Fruit fly (Drosophila melanogaster) whole organism, embryonic: ENCODE results near the gene CG33181.

Source experiments
- ATbp ChIP-seq: fragments of 200-800 bp; sonication (Bioruptor generic); optimal IDR thresholded peaks from 2 replicates; lab custom pipeline; 2017; ENCODE audit warnings: missing biosample characterization, mild to moderate bottlenecking, missing genetic modification characterization, missing genetic modification reagents
- Antp ChIP-seq: fragments of 200-800 bp; sonication (Bioruptor generic); optimal IDR thresholded peaks from 3 replicates; lab custom pipeline; 2016; ENCODE audit warnings: missing biosample characterization, missing genetic modification characterization
- CG10267 ChIP-seq: fragments of 200-800 bp; sonication (Bioruptor generic); optimal IDR thresholded peaks from 2 replicates; lab custom pipeline; 2018; ENCODE audit warnings: missing biosample characterization, mild to moderate bottlenecking, missing genetic modification characterization, moderate library complexity
- CG10959 ChIP-seq: fragments of 200-800 bp; sonication (Bioruptor generic); IDR thresholded peaks from 2 replicates; pipeline ENCODE4 v1.3.6; 2022; ENCODE audit warnings: missing biosample characterization, missing genetic modification characterization
- CG11398 ChIP-seq: fragments of 200-800 bp; sonication (Bioruptor generic); optimal IDR thresholded peaks from 2 replicates; lab custom pipeline; 2016; ENCODE audit warnings: missing biosample characterization, missing genetic modification characterization
- CG11560 ChIP-seq: fragments of 200-800 bp; sonication (Bioruptor generic); IDR thresholded peaks from 3 replicates; pipeline ENCODE4 v1.3.6; 2022; ENCODE audit warnings: missing biosample characterization, missing genetic modification characterization
- CG11695 ChIP-seq: fragments of 200-800 bp; sonication (Bioruptor generic); IDR thresholded peaks from 3 replicates; pipeline ENCODE4 v1.3.6; 2022; ENCODE audit warnings: missing biosample characterization, missing genetic modification characterization
- CG12391 ChIP-seq: fragments of 200-800 bp; sonication (Bioruptor generic); optimal IDR thresholded peaks from 3 replicates; lab custom pipeline; 2018; ENCODE audit warnings: missing biosample characterization, mild to moderate bottlenecking, missing genetic modification characterization, moderate library complexity
- CG13296 ChIP-seq: fragments of 200-800 bp; sonication (Bioruptor generic); optimal IDR thresholded peaks from 3 replicates; lab custom pipeline; 2018; ENCODE audit warnings: missing biosample characterization, mild to moderate bottlenecking, missing genetic modification characterization
- CG13775 ChIP-seq: fragments of 200-800 bp; sonication (Bioruptor generic); optimal IDR thresholded peaks from 3 replicates; lab custom pipeline; 2017; ENCODE audit warnings: missing biosample characterization, mild to moderate bottlenecking, missing genetic modification characterization
- CG13894 ChIP-seq: fragments of 200-800 bp; sonication (Bioruptor generic); optimal IDR thresholded peaks from 3 replicates; lab custom pipeline; 2018; ENCODE audit warnings: missing biosample characterization, mild to moderate bottlenecking, missing genetic modification characterization, moderate library complexity
- CG17328 ChIP-seq: fragments of 200-800 bp; sonication (Bioruptor generic); IDR thresholded peaks from 2 replicates; pipeline ENCODE4 v1.3.6; 2022; ENCODE audit warnings: missing biosample characterization, missing genetic modification characterization
- CG32767 ChIP-seq: fragments of 200-800 bp; sonication (Bioruptor generic); IDR thresholded peaks from 2 replicates; pipeline ENCODE4 v1.3.6; 2022; ENCODE audit warnings: missing biosample characterization, missing genetic modification characterization
- CG3281 ChIP-seq: fragments of 200-800 bp; sonication (Bioruptor generic); optimal IDR thresholded peaks from 3 replicates; lab custom pipeline; 2017; ENCODE audit warnings: missing biosample characterization, mild to moderate bottlenecking, missing genetic modification characterization
- CG34224 ChIP-seq: fragments of 200-800 bp; sonication (Bioruptor generic); IDR thresholded peaks from 3 replicates; pipeline ENCODE4 v1.3.6; 2022; ENCODE audit warnings: missing biosample characterization, missing genetic modification characterization; ENCODE audit not compliant: partially characterized antibody
- CG4617 ChIP-seq: fragments of 200-800 bp; sonication (Bioruptor generic); optimal IDR thresholded peaks from 3 replicates; lab custom pipeline; 2016; ENCODE audit warnings: missing biosample characterization, missing genetic modification characterization, borderline replicate concordance
- CG6272 ChIP-seq: fragments of 200-800 bp; sonication (Bioruptor generic); IDR thresholded peaks from 2 replicates; pipeline ENCODE4 v1.3.6; 2022; ENCODE audit warnings: missing biosample characterization, missing genetic modification characterization
- CG6854 ChIP-seq: fragments of 200-800 bp; sonication (Bioruptor generic); optimal IDR thresholded peaks from 3 replicates; lab custom pipeline; 2017; ENCODE audit warnings: missing biosample characterization, mild to moderate bottlenecking, missing genetic modification characterization
- CG7928 ChIP-seq: fragments of 200-800 bp; sonication (Bioruptor generic); optimal IDR thresholded peaks from 2 replicates; lab custom pipeline; 2017; ENCODE audit warnings: missing biosample characterization, mild to moderate bottlenecking, missing genetic modification characterization
- CG8089 ChIP-seq: fragments of 200-800 bp; sonication (Bioruptor generic); optimal IDR thresholded peaks from 3 replicates; lab custom pipeline; 2016; ENCODE audit warnings: missing biosample characterization, missing genetic modification characterization
- CG9215 ChIP-seq: fragments of 200-800 bp; sonication (Bioruptor generic); IDR thresholded peaks from 2 replicates; pipeline ENCODE4 v1.3.6; 2022; ENCODE audit warnings: missing biosample characterization, missing genetic modification characterization
- CkIIα-i1 ChIP-seq: fragments of 200-800 bp; sonication (Bioruptor generic); IDR thresholded peaks from 2 replicates; pipeline ENCODE4 v1.3.6; 2022; ENCODE audit warnings: missing biosample characterization, missing genetic modification characterization
- D19A ChIP-seq: fragments of 200-800 bp; optimal IDR thresholded peaks from 3 replicates; lab custom pipeline; 2019; ENCODE audit warnings: missing biosample characterization, mild to moderate bottlenecking, missing genetic modification characterization, moderate library complexity
- Dp ChIP-seq: fragments of 200-800 bp; sonication (Bioruptor generic); optimal IDR thresholded peaks from 2 replicates; lab custom pipeline; 2018; ENCODE audit warnings: missing biosample characterization, mild to moderate bottlenecking, missing genetic modification characterization, moderate library complexity
- Elba2 ChIP-seq: fragments of 200-800 bp; sonication (Bioruptor generic); optimal IDR thresholded peaks from 3 replicates; lab custom pipeline; 2016; ENCODE audit warnings: missing biosample characterization, missing genetic modification characterization
- HHEX ChIP-seq: fragments of 200-800 bp; sonication (Bioruptor generic); optimal IDR thresholded peaks from 3 replicates; lab custom pipeline; 2017; ENCODE audit warnings: missing biosample characterization, mild to moderate bottlenecking, missing genetic modification characterization, missing genetic modification reagents
- Lim3 ChIP-seq: fragments of 200-800 bp; sonication (Bioruptor generic); IDR thresholded peaks from 2 replicates; pipeline ENCODE4 v1.3.6; 2022; ENCODE audit warnings: missing biosample characterization, missing genetic modification characterization
- MESR4 ChIP-seq: fragments of 200-800 bp; sonication (Bioruptor generic); optimal IDR thresholded peaks from 2 replicates; lab custom pipeline; 2018; ENCODE audit warnings: missing biosample characterization, mild to moderate bottlenecking, missing genetic modification characterization, moderate library complexity
- NC2β ChIP-seq: fragments of 200-800 bp; sonication (Bioruptor generic); optimal IDR thresholded peaks from 2 replicates; lab custom pipeline; 2016; ENCODE audit warnings: missing biosample characterization, missing genetic modification characterization
- Usf ChIP-seq: fragments of 200-800 bp; sonication (Bioruptor generic); optimal IDR thresholded peaks from 2 replicates; lab custom pipeline; 2017; ENCODE audit warnings: missing genotype, missing biosample characterization, missing genetic modification characterization
- ara ChIP-seq: fragments of 200-800 bp; sonication (Bioruptor generic); IDR thresholded peaks from 2 replicates; pipeline ENCODE4 v1.3.6; 2022; ENCODE audit warnings: missing biosample characterization, missing genetic modification characterization
- ash1 ChIP-seq: fragments of 200-800 bp; sonication (Bioruptor generic); optimal IDR thresholded peaks from 2 replicates; lab custom pipeline; 2018; ENCODE audit warnings: missing biosample characterization, mild to moderate bottlenecking, missing genetic modification characterization
- cad ChIP-seq: fragments of >200 bp; optimal IDR thresholded peaks from 2 replicates; lab custom pipeline; 2017; ENCODE audit warnings: missing biosample characterization, missing genetic modification characterization
- chinmo ChIP-seq: fragments of 200-800 bp; sonication (Bioruptor generic); IDR thresholded peaks from 4 replicates; pipeline ENCODE4 v1.3.6; 2022; ENCODE audit warnings: missing biosample characterization, missing genetic modification characterization; ENCODE audit not compliant: partially characterized antibody
- en ChIP-seq: fragments of 200-800 bp; sonication (Bioruptor generic); optimal IDR thresholded peaks from 2 replicates; lab custom pipeline; 2016; ENCODE audit warnings: missing biosample characterization, missing genetic modification characterization
- fru ChIP-seq: fragments of >200 bp; optimal IDR thresholded peaks from 2 replicates; lab custom pipeline; 2017
- fu2 ChIP-seq: fragments of 200-800 bp; sonication (Bioruptor generic); optimal IDR thresholded peaks from 2 replicates; lab custom pipeline; 2016; ENCODE audit warnings: missing biosample characterization, missing genetic modification characterization
- gsb ChIP-seq: fragments of 200-800 bp; sonication (Bioruptor generic); IDR thresholded peaks from 2 replicates; pipeline ENCODE4 v1.3.6; 2022; ENCODE audit warnings: missing biosample characterization, missing genetic modification characterization
- lov ChIP-seq, 2 experiments: fragments of 200-800 bp in 1 of 2; fragments of >200 bp in 1 of 2; sonication (Bioruptor generic) in 1 of 2; IDR thresholded peaks in 1 of 2; optimal IDR thresholded peaks in 1 of 2; 2 replicates in 1 of 2; 3 replicates in 1 of 2; pipeline versions ENCODE4 v1.3.6 to Lab custom; 2017 to 2022; ENCODE audit warnings: missing biosample characterization in 1 of 2, missing genetic modification characterization in 1 of 2
- mld ChIP-seq: fragments of 200-800 bp; sonication (Bioruptor generic); IDR thresholded peaks from 3 replicates; pipeline ENCODE4 v1.3.6; 2022; ENCODE audit warnings: missing biosample characterization, missing genetic modification characterization; ENCODE audit not compliant: partially characterized antibody
- oc ChIP-seq: fragments of 200-800 bp; sonication (Bioruptor generic); optimal IDR thresholded peaks from 2 replicates; lab custom pipeline; 2018; ENCODE audit warnings: missing biosample characterization, mild to moderate bottlenecking, missing genetic modification characterization, moderate library complexity
- p53 ChIP-seq: fragments of 200-800 bp; sonication (Bioruptor generic); optimal IDR thresholded peaks from 2 replicates; lab custom pipeline; 2016; ENCODE audit warnings: missing biosample characterization, missing genetic modification characterization
- pita ChIP-seq: fragments of 200-800 bp; sonication (Bioruptor generic); optimal IDR thresholded peaks from 2 replicates; lab custom pipeline; 2017; ENCODE audit warnings: missing biosample characterization, mild to moderate bottlenecking, missing genetic modification characterization
- pum ChIP-seq: fragments of 200-800 bp; sonication (Bioruptor generic); optimal IDR thresholded peaks from 2 replicates; lab custom pipeline; 2016; ENCODE audit warnings: missing biosample characterization, missing genetic modification characterization
- run ChIP-seq: fragments of 200-800 bp; sonication (Bioruptor generic); optimal IDR thresholded peaks from 3 replicates; lab custom pipeline; 2018; ENCODE audit warnings: missing biosample characterization, mild to moderate bottlenecking, missing genetic modification characterization
- sens-2 ChIP-seq: fragments of 200-800 bp; sonication (Bioruptor generic); IDR thresholded peaks from 2 replicates; pipeline ENCODE4 v1.3.6; 2022; ENCODE audit warnings: missing biosample characterization, missing genetic modification characterization
- seq ChIP-seq: fragments of 200-800 bp; sonication (Bioruptor generic); IDR thresholded peaks from 2 replicates; pipeline ENCODE4 v1.3.6; 2022; ENCODE audit warnings: missing biosample characterization, missing genetic modification characterization
- tll ChIP-seq, 2 experiments: fragments of 200-800 bp in 1 of 2; fragments of >200 bp in 1 of 2; sonication (Bioruptor generic) in 1 of 2; optimal IDR thresholded peaks; 2 replicates each; lab custom pipeline; 2017 to 2019; ENCODE audit warnings: missing biosample characterization in 2 of 2, missing genetic modification characterization in 2 of 2, mild to moderate bottlenecking in 1 of 2, moderate library complexity in 1 of 2
- toy ChIP-seq: fragments of 200-800 bp; sonication (Bioruptor generic); IDR thresholded peaks from 2 replicates; pipeline ENCODE4 v1.3.6; 2022; ENCODE audit warnings: missing biosample characterization, missing genetic modification characterization
- unpg ChIP-seq: fragments of 200-800 bp; sonication (Bioruptor generic); optimal IDR thresholded peaks from 3 replicates; lab custom pipeline; 2018; ENCODE audit warnings: missing biosample characterization, mild to moderate bottlenecking, missing genetic modification characterization, moderate library complexity
- zfh1 ChIP-seq: fragments of 200-800 bp; sonication (Bioruptor generic); IDR thresholded peaks from 3 replicates; pipeline ENCODE4 v1.3.6; 2022; ENCODE audit warnings: missing biosample characterization, missing genetic modification characterization

Gene CG33181

DNA sequence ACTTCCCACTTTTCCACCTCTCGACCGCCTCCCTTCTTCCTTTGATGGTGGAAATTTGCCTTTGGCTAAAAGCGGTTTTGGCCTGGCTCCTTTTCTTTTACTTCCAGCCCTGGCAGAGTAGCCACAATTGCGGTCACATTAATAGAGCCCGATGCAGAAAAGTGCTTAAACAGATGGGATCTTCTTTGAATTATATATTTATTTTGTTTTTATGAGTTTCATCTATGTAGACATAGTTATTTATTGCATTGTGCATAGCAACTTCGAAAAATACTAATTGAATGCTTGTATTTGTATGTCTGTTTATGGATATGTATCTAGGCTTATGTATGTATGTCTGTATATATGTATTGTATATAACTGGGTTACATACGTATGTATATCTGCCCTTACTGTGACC lies 52.8 kb downstream of the CG33181 start (continued):
- TF ChIP-seq gsb (GFP tag; lab: Robert Waterston, UW) (peak; percentile 42; the same call in 1 of the 2 replicates), CG11695 (GFP tag; lab: Robert Waterston, UW) (peak; percentile 48; the same call in 1 of the 3 replicates), CG13296 (peak; percentile 44), ATbp (GFP tag; lab: Kevin White, UChicago) (peak; percentile 23), Usf (GFP tag; lab: Kevin White, UChicago) (no peak), CG12391 (tag; lab: Kevin White, UChicago) (peak; percentile 60), mld (no peak), CG8089 (no peak), ash1 (GFP tag; lab: Kevin White, UChicago) (no peak), tll (GFP tag; optimal IDR thresholded peaks at IDR 0.05; lab: Kevin White, UChicago) (no peak), ara (GFP tag; lab: Robert Waterston, UW) (no peak), CG13775 (GFP tag; lab: Kevin White, UChicago) (no peak), NC2β (no peak), Dp (GFP tag; lab: Kevin White, UChicago) (no peak), sens-2 (GFP tag; lab: Robert Waterston, UW) (no peak), CG34224 (no peak), CG17328 (GFP tag; lab: Robert Waterston, UW) (peak; percentile 29; the same call in 1 of the 2 replicates), chinmo (GFP tag; lab: Robert Waterston, UW) (no peak), oc (tag; lab: Kevin White, UChicago) (no peak), CG4617 (GFP tag; lab: Kevin White, UChicago) (no peak), CG3281 (GFP tag; lab: Kevin White, UChicago) (peak; percentile 71), Lim3 (GFP tag; lab: Robert Waterston, UW) (no peak), pum (GFP tag; lab: Kevin White, UChicago) (peak; percentile 10), seq (GFP tag; lab: Robert Waterston, UW) (peak; percentile 35; the same call in 1 of the 2 replicates), cad (no peak), zfh1 (peak; percentile 69; the same call in 2 of the 3 replicates), CG10959 (GFP tag; lab: Robert Waterston, UW) (no peak), CG6272 (GFP tag; lab: Robert Waterston, UW) (no peak; the same call in 1 of the 2 replicates), p53 (GFP tag; lab: Kevin White, UChicago) (no peak), CkIIα-i1 (GFP tag; lab: Robert Waterston, UW) (no peak), unpg (peak; percentile 71), CG32767 (GFP tag; lab: Robert Waterston, UW) (no peak), fu2 (no peak), en (GFP tag; lab: Kevin White, UChicago) (no peak), toy (GFP tag; lab: Robert Waterston, UW) (no peak), fru (lab: Kevin White, UChicago) (no peak), CG13894 (peak; percentile 67), CG11560 (tag; lab: Robert Waterston, UW) (no peak), HHEX (GFP tag; lab: Kevin White, UChicago) (peak; percentile 60), D19A (peak; percentile 57), Antp (GFP tag; lab: Kevin White, UChicago) (no peak), lov (optimal IDR thresholded peaks at IDR 0.05; lab: Kevin White, UChicago) (no peak), lov (GFP tag; IDR thresholded peaks at IDR 0.05; lab: Robert Waterston, UW) (no peak), CG10267 (tag; lab: Kevin White, UChicago) (peak; percentile 38), CG7928 (GFP tag; lab: Kevin White, UChicago) (peak; percentile 24), CG6854 (GFP tag; lab: Kevin White, UChicago) (peak; percentile 62), Elba2 (GFP tag; lab: Kevin White, UChicago) (no peak), CG9215 (0 out of 2 replicates have a peak, but pooled peaks have one; percentile 30), MESR4 (GFP tag; lab: Kevin White, UChicago) (no peak), CG11398 (GFP tag; lab: Kevin White, UChicago) (no peak), run (tag; lab: Kevin White, UChicago) (peak; percentile 18), pita (GFP tag; lab: Kevin White, UChicago) (no peak)
